Fruit fly (Drosophila melanogaster) whole organism, embryonic: ENCODE data around the gene MTPAP.
A peak's percentile ranks its signal among the peaks of the same experiment; 100 is the strongest.

Source experiments
- Abd-B ChIP-seq: fragments of 200-800 bp; sonication (Bioruptor generic); optimal IDR thresholded peaks from 2 replicates; lab custom pipeline; 2018; ENCODE audit warnings: missing biosample characterization, mild to moderate bottlenecking, missing genetic modification characterization, moderate library complexity
- Ada2b ChIP-seq: fragments of 200-800 bp; sonication (Bioruptor generic); IDR thresholded peaks from 2 replicates; pipeline ENCODE4 v1.3.6; 2022; ENCODE audit warnings: missing biosample characterization, missing genetic modification characterization
- Aef1 ChIP-seq: fragments of 200-800 bp; sonication (Bioruptor generic); IDR thresholded peaks from 3 replicates; pipeline ENCODE4 v1.3.6; 2022; ENCODE audit warnings: missing biosample characterization, missing genetic modification characterization
- Blimp-1 ChIP-seq: fragments of 200-800 bp; sonication (Bioruptor generic); optimal IDR thresholded peaks from 3 replicates; lab custom pipeline; 2018; ENCODE audit warnings: missing biosample characterization, missing genetic modification characterization, mild to moderate bottlenecking, moderate library complexity, missing genetic modification reagents
- CG10462 ChIP-seq: fragments of 200-800 bp; sonication (Bioruptor generic); optimal IDR thresholded peaks from 2 replicates; lab custom pipeline; 2016; ENCODE audit warnings: missing biosample characterization, missing genetic modification characterization
- CG10979 ChIP-seq: fragments of 200-800 bp; sonication (Bioruptor generic); optimal IDR thresholded peaks from 2 replicates; lab custom pipeline; 2018; ENCODE audit warnings: missing biosample characterization, mild to moderate bottlenecking, missing genetic modification characterization, moderate library complexity
- CG12659 ChIP-seq: fragments of 200-800 bp; sonication (Bioruptor generic); optimal IDR thresholded peaks from 3 replicates; lab custom pipeline; 2017; ENCODE audit warnings: mild to moderate bottlenecking, missing biosample characterization, missing genetic modification reagents, missing genetic modification characterization
- CG15073 ChIP-seq: fragments of 200-800 bp; sonication (Bioruptor generic); optimal IDR thresholded peaks from 2 replicates; lab custom pipeline; 2016; ENCODE audit warnings: missing biosample characterization, missing genetic modification characterization
- CG17361 ChIP-seq: fragments of 200-800 bp; sonication (Bioruptor generic); IDR thresholded peaks from 3 replicates; pipeline ENCODE4 v1.3.6; 2022; ENCODE audit warnings: missing biosample characterization, missing genetic modification characterization
- CG6813 ChIP-seq: fragments of 200-800 bp; sonication (Bioruptor generic); optimal IDR thresholded peaks from 2 replicates; lab custom pipeline; 2017; ENCODE audit warnings: missing biosample characterization, missing genetic modification characterization, mild to moderate bottlenecking, moderate library complexity, missing genetic modification reagents
- CG9817 ChIP-seq: fragments of 200-800 bp; sonication (Bioruptor generic); optimal IDR thresholded peaks from 2 replicates; lab custom pipeline; 2018; ENCODE audit warnings: missing biosample characterization, mild to moderate bottlenecking, missing genetic modification characterization, moderate library complexity
- CTCF ChIP-seq: fragments of 200-800 bp; sonication (Bioruptor generic); optimal IDR thresholded peaks from 2 replicates; lab custom pipeline; 2017; ENCODE audit warnings: missing biosample characterization, mild to moderate bottlenecking, missing genetic modification characterization, moderate library complexity
- HLH3B ChIP-seq: fragments of 200-800 bp; sonication (Bioruptor generic); IDR thresholded peaks from 2 replicates; pipeline ENCODE4 v1.3.6; 2022; ENCODE audit warnings: missing biosample characterization, missing genetic modification characterization
- NC2α ChIP-seq: fragments of 200-800 bp; sonication (Bioruptor generic); optimal IDR thresholded peaks from 2 replicates; lab custom pipeline; 2016; ENCODE audit warnings: missing biosample characterization, missing genetic modification characterization
- Opbp ChIP-seq: fragments of 200-800 bp; sonication (Bioruptor generic); IDR thresholded peaks from 3 replicates; pipeline ENCODE4 v1.3.6; 2022; ENCODE audit warnings: missing biosample characterization, missing genetic modification characterization; ENCODE audit not compliant: partially characterized antibody
- Taf1 ChIP-seq: fragments of 200-800 bp; sonication (Bioruptor generic); IDR thresholded peaks from 2 replicates; pipeline ENCODE4 v1.3.6; 2022; ENCODE audit warnings: missing biosample characterization, missing genetic modification characterization
- grn ChIP-seq: fragments of 200-800 bp; sonication (Bioruptor generic); optimal IDR thresholded peaks from 3 replicates; lab custom pipeline; 2017; ENCODE audit warnings: missing biosample characterization, missing genetic modification characterization
- lilli ChIP-seq: fragments of 200-800 bp; sonication (Bioruptor generic); optimal IDR thresholded peaks from 3 replicates; lab custom pipeline; 2016; ENCODE audit warnings: missing biosample characterization, missing genetic modification characterization
- mld ChIP-seq: fragments of 200-800 bp; sonication (Bioruptor generic); IDR thresholded peaks from 3 replicates; pipeline ENCODE4 v1.3.6; 2022; ENCODE audit warnings: missing biosample characterization, missing genetic modification characterization; ENCODE audit not compliant: partially characterized antibody
- slbo ChIP-seq: fragments of 200-800 bp; sonication (Bioruptor generic); IDR thresholded peaks from 2 replicates; pipeline ENCODE4 v1.3.6; 2022; ENCODE audit warnings: missing biosample characterization, missing genetic modification characterization
- sqz ChIP-seq: fragments of 200-800 bp; sonication (Bioruptor generic); optimal IDR thresholded peaks from 3 replicates; lab custom pipeline; 2018; ENCODE audit warnings: missing biosample characterization, mild to moderate bottlenecking, missing genetic modification characterization
- ttk ChIP-seq: fragments of 200-800 bp; sonication (Bioruptor generic); IDR thresholded peaks from 2 replicates; pipeline ENCODE4 v2.1.2; 2022; ENCODE audit warnings: missing biosample characterization, missing genetic modification characterization
- usp ChIP-seq: fragments of >200 bp; optimal IDR thresholded peaks from 2 replicates; lab custom pipeline; 2017; ENCODE audit warnings: missing biosample characterization, missing genetic modification characterization

MTPAP gene

dm6 chrX:1299928-1300327 is 49.2 kb downstream of the MTPAP start:
- TF ChIP-seq Blimp-1, result peak; percentile 13
- peak; percentile 87 for TF ChIP-seq CTCF
- peak; percentile 70 for TF ChIP-seq CG10979
- TF ChIP-seq NC2α (GFP tag; lab: Kevin White, UChicago), result no peak
- TF ChIP-seq, all 482 proteins: peak for 3

dm6 chrX:1298287-1298686 is 50.9 kb downstream of the MTPAP start, which contains the start of gene CG32811:
CG32811 (minus strand) TSS chrX:1298387.
- TF ChIP-seq CG10462 (GFP tag; lab: Kevin White, UChicago), result no peak
- TF ChIP-seq ttk (GFP tag; lab: Robert Waterston, UW), result no peak
- no peak for TF ChIP-seq CG6813 (GFP tag; lab: Kevin White, UChicago)
- TF ChIP-seq mld (GFP tag; lab: Robert Waterston, UW), result no peak
- TF ChIP-seq Opbp (GFP tag; lab: Robert Waterston, UW), result no peak
- no peak for TF ChIP-seq slbo (GFP tag; lab: Robert Waterston, UW)
- TF ChIP-seq usp (GFP tag; lab: Kevin White, UChicago), result no peak
- TF ChIP-seq CG12659 (GFP tag; lab: Kevin White, UChicago), result no peak
- no peak for TF ChIP-seq Taf1
- no peak for TF ChIP-seq grn (GFP tag; lab: Kevin White, UChicago)
- no peak for TF ChIP-seq lilli (GFP tag; lab: Kevin White, UChicago)
- TF ChIP-seq Ada2b (GFP tag; lab: Robert Waterston, UW), result no peak
- TF ChIP-seq CG9817 (tag; lab: Kevin White, UChicago), result no peak
- no peak for TF ChIP-seq CG17361 (GFP tag; lab: Robert Waterston, UW)
- no peak for TF ChIP-seq Aef1 (GFP tag; lab: Robert Waterston, UW)
- TF ChIP-seq sqz (GFP tag; lab: Kevin White, UChicago), result no peak
- no peak for TF ChIP-seq HLH3B (GFP tag; lab: Robert Waterston, UW)
- no peak for TF ChIP-seq CG15073
- TF ChIP-seq Abd-B (GFP tag; lab: Kevin White, UChicago), result no peak
